Worm (Caenorhabditis elegans) whole organism, midembryonic: ENCODE results near the gene rpl-42.

ENCODE experiments used
- T22C8.4 ChIP-seq: fragments of 200-800 bp; sonication (Bioruptor generic); IDR thresholded peaks from 2 replicates; pipeline ENCODE4 v1.3.6; 2022; ENCODE audit warnings: missing genetic modification characterization, missing compliant biosample characterization
- cog-1 ChIP-seq: sonication (generic microtip); optimal IDR thresholded peaks from 2 replicates; lab custom pipeline; 2016; ENCODE audit warnings: missing genetic modification characterization, missing compliant biosample characterization
- flt-1 ChIP-seq: fragments of 200-800 bp; sonication (Bioruptor generic); IDR thresholded peaks from 2 replicates; pipeline ENCODE4 v1.3.6; 2022; ENCODE audit warnings: missing genetic modification characterization, missing compliant biosample characterization
- klf-2 ChIP-seq: fragments of 200-800 bp; sonication (Bioruptor generic); conservative IDR thresholded peaks from 2 replicates; pipeline ENCODE4 v1.3.6; 2022; ENCODE audit warnings: missing genetic modification reagents, missing genetic modification characterization, missing compliant biosample characterization
- med-1 ChIP-seq: sonication (generic microtip); optimal IDR thresholded peaks from 2 replicates; lab custom pipeline; 2017; ENCODE audit warnings: missing genetic modification characterization, mild to moderate bottlenecking, missing compliant biosample characterization, antibody characterized with exemption, missing genetic modification reagents; ENCODE audit not compliant: insufficient read depth
- ref-1 ChIP-seq: fragments of 200-800 bp; sonication (Bioruptor generic); conservative IDR thresholded peaks from 2 replicates; pipeline ENCODE4 v1.3.6; 2022; ENCODE audit warnings: missing genetic modification reagents, missing genetic modification characterization, missing compliant biosample characterization
- tab-1 ChIP-seq: fragments of 200-800 bp; sonication (Bioruptor generic); IDR thresholded peaks from 2 replicates; pipeline ENCODE4 v1.3.6; 2022; ENCODE audit warnings: missing genetic modification characterization, missing compliant biosample characterization
- ztf-23 ChIP-seq: fragments of 200-800 bp; sonication (Bioruptor generic); IDR thresholded peaks from 2 replicates; pipeline ENCODE4 v1.3.6; 2022; ENCODE audit warnings: missing genetic modification reagents, missing genetic modification characterization, missing compliant biosample characterization
- ztf-29 ChIP-seq: fragments of 200-800 bp; sonication (Bioruptor generic); IDR thresholded peaks from 2 replicates; pipeline ENCODE4 v1.3.6; 2022; ENCODE audit warnings: missing genetic modification reagents, missing genetic modification characterization, missing compliant biosample characterization

DNA sequence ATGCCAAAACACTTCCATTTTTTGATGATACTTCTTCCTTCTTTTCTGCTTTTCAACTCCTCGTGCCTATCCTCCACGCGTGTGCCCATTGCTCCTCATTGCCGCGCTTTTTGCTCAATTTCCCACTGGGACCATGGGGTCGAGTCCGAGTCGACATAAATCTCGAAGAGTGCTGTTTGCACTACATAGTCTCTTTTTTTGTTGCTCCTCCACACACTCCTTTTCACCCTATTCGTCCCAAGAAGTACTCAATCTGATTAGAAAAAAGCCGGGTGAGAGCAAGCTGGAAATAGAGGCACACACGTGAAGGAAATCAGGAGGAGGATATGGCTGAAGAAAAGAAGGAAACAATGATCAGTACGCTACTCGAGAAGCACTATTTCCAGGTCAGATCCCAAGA is 50.1 kb downstream of the rpl-42 start, which contains the start of gene arrd-6:
- TF ChIP-seq flt-1 (GFP tag; lab: Robert Waterston, UW) (no peak), ref-1 (GFP tag; lab: Robert Waterston, UW) (no peak), tab-1 (GFP tag; lab: Robert Waterston, UW) (no peak), med-1 (GFP tag; lab: Kevin White, UChicago) (no peak), klf-2 (no peak), T22C8.4 (GFP tag; lab: Robert Waterston, UW) (no peak), ztf-23 (GFP tag; lab: Robert Waterston, UW) (no peak), cog-1 (tag; lab: Kevin White, UChicago) (no peak), ztf-29 (GFP tag; lab: Robert Waterston, UW) (no peak)
